Worm (Caenorhabditis elegans): ENCODE measurements around the gene C50B6.7.
A peak's percentile ranks its signal among the peaks of the same experiment; 100 is the strongest.

C50B6.7 gene

DNA sequence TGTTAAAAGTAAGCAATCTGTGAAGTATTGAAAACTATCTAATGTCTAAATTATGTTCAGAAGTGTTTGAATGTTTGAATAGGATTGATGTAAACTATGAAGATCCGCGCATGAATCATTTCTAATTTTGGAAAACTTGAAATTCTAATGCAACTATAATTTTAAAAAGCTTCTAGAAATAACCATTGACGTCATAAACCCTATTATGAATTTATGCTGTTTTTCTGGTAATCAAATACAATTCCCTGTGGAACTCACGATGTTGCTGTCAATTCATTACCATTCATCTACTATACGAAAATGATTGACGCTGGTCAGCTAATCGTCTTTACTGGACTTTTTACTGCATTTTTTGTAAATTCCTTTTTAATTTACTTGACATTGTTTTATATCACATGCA is 2.7 kb upstream of the C50B6.7 start, which contains the start of gene str-37:
Gene str-37, plus strand, starts transcription at position 301 of the 400 bp plus-strand sequence.
- TF ChIP-seq che-1 (tag; optimal IDR thresholded peaks at IDR 0.05) = no peak
- no peak for TF ChIP-seq mec-3 (tag; optimal IDR thresholded peaks at IDR 0.05; ENCODE audit: borderline replicate concordance)
- TF ChIP-seq ceh-45 (GFP tag; IDR thresholded peaks at IDR 0.05) = no peak
- no peak for TF ChIP-seq ztf-16 (tag; optimal IDR thresholded peaks at IDR 0.05)
- no peak for TF ChIP-seq dmd-4 (tag; optimal IDR thresholded peaks at IDR 0.05; ENCODE audit: borderline replicate concordance)
- no peak for TF ChIP-seq ceh-14 (tag; optimal IDR thresholded peaks at IDR 0.05)

DNA sequence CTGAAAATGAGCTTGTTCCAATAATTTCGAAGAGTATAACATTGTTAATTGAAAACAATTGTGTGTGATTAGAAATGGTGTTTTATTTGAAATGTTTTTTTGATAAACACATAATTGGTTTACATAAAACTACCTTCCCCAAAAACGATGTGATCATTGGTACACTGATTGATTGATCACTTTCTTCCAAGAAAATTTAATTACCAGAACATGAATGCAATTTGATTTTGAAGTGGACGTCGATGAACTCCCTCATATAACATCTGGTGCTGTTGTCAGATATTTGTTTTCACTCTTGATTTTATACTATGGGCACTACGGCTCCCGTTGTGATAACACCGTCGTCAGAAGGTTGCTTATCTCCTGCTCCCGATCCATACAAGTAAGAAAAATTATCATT is 4.1 kb downstream of the C50B6.7 start, which contains the start of gene srh-15:
Gene srh-15, plus strand, starts transcription at position 301 of the 400 bp plus-strand sequence.
- TF ChIP-seq sdc-2 (tag; optimal IDR thresholded peaks at IDR 0.05) (no peak), hlh-6 (tag; optimal IDR thresholded peaks at IDR 0.05) (no peak), ceh-22 (tag; optimal IDR thresholded peaks at IDR 0.05) (no peak), ceh-30 (tag; optimal IDR thresholded peaks at IDR 0.05) (no peak), Y22D7AL.16 (tag; optimal IDR thresholded peaks at IDR 0.05) (no peak), dmd-4 (tag; optimal IDR thresholded peaks at IDR 0.05; ENCODE audit: borderline replicate concordance) (no peak), ceh-19 (GFP tag; optimal IDR thresholded peaks at IDR 0.05) (no peak), elt-2 (tag; optimal IDR thresholded peaks at IDR 0.05) (no peak)

DNA sequence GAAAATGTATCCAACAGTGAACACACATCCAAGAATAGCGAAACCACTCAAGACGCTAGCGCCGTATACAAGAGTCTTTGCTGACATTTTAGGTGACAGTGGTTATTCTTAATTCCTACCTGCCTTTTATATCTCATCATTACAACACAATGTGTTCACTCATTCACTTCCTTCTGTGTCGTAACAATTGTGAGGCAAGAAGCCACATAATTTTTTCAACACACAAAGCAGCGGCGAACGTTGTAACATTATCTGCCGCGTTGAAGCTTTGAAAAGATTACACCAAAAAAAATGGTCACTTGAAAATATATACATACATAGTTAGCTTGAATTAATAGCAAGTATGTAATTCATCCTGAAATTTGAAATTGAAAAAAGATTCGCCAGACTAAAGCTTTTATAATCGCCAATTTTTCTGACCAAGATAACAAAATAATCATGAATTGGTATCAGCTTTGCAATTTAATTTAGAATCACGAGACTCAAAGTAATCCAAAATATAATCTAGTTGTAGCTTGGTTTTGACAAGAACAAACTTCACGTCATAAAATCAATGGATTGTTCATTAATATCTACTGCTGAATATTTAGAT is 6.8 kb downstream of the C50B6.7 start, which contains the start of the genes col-161 and srh-18:
Gene col-161, minus strand, starts transcription at position 101 of the 592 bp plus-strand sequence.
Gene srh-18, plus strand, starts transcription at position 542 of the 592 bp plus-strand sequence.
- TF ChIP-seq ceh-2 (tag; optimal IDR thresholded peaks at IDR 0.05) (no peak), ceh-48 (tag; optimal IDR thresholded peaks at IDR 0.05) (no peak), fkh-6 (tag; optimal IDR thresholded peaks at IDR 0.05) (no peak), F13H6.1 (tag; optimal IDR thresholded peaks at IDR 0.05) (no peak), unc-55 (GFP tag; optimal IDR thresholded peaks at IDR 0.05) (no peak), pha-4 (tag; optimal IDR thresholded peaks at IDR 0.05) (no peak), pax-1 (tag; optimal IDR thresholded peaks at IDR 0.05) (no peak), pag-3 (tag; optimal IDR thresholded peaks at IDR 0.05; ENCODE audit: borderline replicate concordance) (no peak), hlh-13 (GFP tag; optimal IDR thresholded peaks at IDR 0.05) (no peak), che-1 (tag; optimal IDR thresholded peaks at IDR 0.05) (no peak), pat-9 (tag; optimal IDR thresholded peaks at IDR 0.05) (no peak), fkh-10 (GFP tag; optimal IDR thresholded peaks at IDR 0.05) (no peak), fax-1 (tag; optimal IDR thresholded peaks at IDR 0.05) (no peak), ets-4 (tag; optimal IDR thresholded peaks at IDR 0.05) (no peak), hlh-8 (tag; optimal IDR thresholded peaks at IDR 0.05) (no peak)

DNA sequence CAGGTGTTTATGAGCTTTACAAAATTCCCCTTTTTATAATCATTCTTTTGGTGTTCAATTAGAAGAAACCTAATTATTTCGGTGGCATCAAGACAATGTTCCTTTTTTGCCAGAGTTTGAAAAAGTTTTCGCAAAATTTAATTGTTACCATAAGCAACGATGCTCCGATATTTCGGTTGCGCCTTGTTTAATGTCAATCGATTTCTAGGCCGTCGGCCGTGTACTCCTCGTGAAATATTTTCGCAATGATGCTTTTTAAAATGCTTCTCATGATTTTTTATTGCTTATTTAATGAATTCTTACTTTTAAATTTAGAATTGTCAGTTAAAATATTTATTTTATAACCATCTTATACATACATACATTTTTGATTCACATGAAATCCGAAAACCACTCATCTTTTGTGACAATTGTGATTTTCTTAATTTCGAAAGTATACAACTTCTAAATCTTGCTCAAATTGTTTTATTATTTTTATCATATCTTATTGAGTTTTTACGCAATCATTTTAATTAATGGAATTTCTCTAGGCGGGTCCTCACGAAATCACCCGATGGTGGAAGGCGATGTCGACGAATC is 11.6 kb downstream of the C50B6.7 start, which contains the start of gene C50B6.3:
Gene C50B6.3, plus strand, starts transcription at position 529 of the 579 bp plus-strand sequence.
- no peak for TF ChIP-seq ama-1 (optimal IDR thresholded peaks at IDR 0.05)
- TF ChIP-seq eyg-1 (tag; optimal IDR thresholded peaks at IDR 0.05) = no peak
- TF ChIP-seq elt-4 (tag; optimal IDR thresholded peaks at IDR 0.05) = no peak
- no peak for TF ChIP-seq pha-4 (tag; optimal IDR thresholded peaks at IDR 0.05)
- no peak for TF ChIP-seq ceh-45 (GFP tag; IDR thresholded peaks at IDR 0.05)
- TF ChIP-seq sdc-2 (tag; optimal IDR thresholded peaks at IDR 0.05) = peak; percentile 47
- TF ChIP-seq elt-2 (tag; optimal IDR thresholded peaks at IDR 0.05) = no peak
- peak; percentile 80 for TF ChIP-seq tbx-2 (tag; optimal IDR thresholded peaks at IDR 0.05)
- no peak for TF ChIP-seq ttx-3 (tag; optimal IDR thresholded peaks at IDR 0.05)
- TF ChIP-seq C38D4.7 (GFP tag; optimal IDR thresholded peaks at IDR 0.05) = no peak
- no peak for TF ChIP-seq unc-3 (GFP tag; conservative IDR thresholded peaks at IDR 0.05)
- TF ChIP-seq unc-3 (tag; optimal IDR thresholded peaks at IDR 0.05) = no peak
- TF ChIP-seq C08G9.2 (tag; optimal IDR thresholded peaks at IDR 0.05) = peak; percentile 92
- peak; percentile 12 for TF ChIP-seq fax-1 (tag; optimal IDR thresholded peaks at IDR 0.05)
- TF ChIP-seq pag-3 (tag; optimal IDR thresholded peaks at IDR 0.05; ENCODE audit: borderline replicate concordance) = no peak
- no peak for TF ChIP-seq hlh-15 (tag; optimal IDR thresholded peaks at IDR 0.05)
- peak; percentile 89 for TF ChIP-seq ceh-2 (tag; optimal IDR thresholded peaks at IDR 0.05)
- no peak for TF ChIP-seq ceh-30 (tag; optimal IDR thresholded peaks at IDR 0.05)
- TF ChIP-seq ceh-14 (tag; optimal IDR thresholded peaks at IDR 0.05) = no peak
- no peak for TF ChIP-seq hlh-30 (tag; optimal IDR thresholded peaks at IDR 0.05; ENCODE audit: insufficient read depth)
- no peak for TF ChIP-seq npax-4 (tag; optimal IDR thresholded peaks at IDR 0.05)
- TF ChIP-seq odd-2 (tag; optimal IDR thresholded peaks at IDR 0.05) = no peak
- TF ChIP-seq pqm-1 (tag; optimal IDR thresholded peaks at IDR 0.05) = no peak
- peak; percentile 53 for TF ChIP-seq rnt-1 (tag; optimal IDR thresholded peaks at IDR 0.05)
- no peak for TF ChIP-seq ceh-22 (tag; optimal IDR thresholded peaks at IDR 0.05)
- peak; percentile 88 for TF ChIP-seq ceh-31 (tag; optimal IDR thresholded peaks at IDR 0.05)
- TF ChIP-seq nhr-232 (tag; optimal IDR thresholded peaks at IDR 0.05) = no peak
- no peak for TF ChIP-seq F13H6.1 (tag; optimal IDR thresholded peaks at IDR 0.05)
- no peak for TF ChIP-seq K02D7.2 (tag; optimal IDR thresholded peaks at IDR 0.05)
- TF ChIP-seq ceh-48 (tag; optimal IDR thresholded peaks at IDR 0.05) = peak; percentile 49

Data from whole organism, late embryonic.